Fruit fly (Drosophila melanogaster) Kc167 (cell line): Measurements from ENCODE around the gene CG46468.

Experiments
- Sin3A ChIP-seq: fragments of >200 bp; optimal IDR thresholded peaks from 2 replicates; lab custom pipeline; 2018; ENCODE audit warnings: missing external identifiers
- psq ChIP-seq: fragments of >200 bp; optimal IDR thresholded peaks from 2 replicates; lab custom pipeline; 2017; ENCODE audit warnings: missing external identifiers

DNA sequence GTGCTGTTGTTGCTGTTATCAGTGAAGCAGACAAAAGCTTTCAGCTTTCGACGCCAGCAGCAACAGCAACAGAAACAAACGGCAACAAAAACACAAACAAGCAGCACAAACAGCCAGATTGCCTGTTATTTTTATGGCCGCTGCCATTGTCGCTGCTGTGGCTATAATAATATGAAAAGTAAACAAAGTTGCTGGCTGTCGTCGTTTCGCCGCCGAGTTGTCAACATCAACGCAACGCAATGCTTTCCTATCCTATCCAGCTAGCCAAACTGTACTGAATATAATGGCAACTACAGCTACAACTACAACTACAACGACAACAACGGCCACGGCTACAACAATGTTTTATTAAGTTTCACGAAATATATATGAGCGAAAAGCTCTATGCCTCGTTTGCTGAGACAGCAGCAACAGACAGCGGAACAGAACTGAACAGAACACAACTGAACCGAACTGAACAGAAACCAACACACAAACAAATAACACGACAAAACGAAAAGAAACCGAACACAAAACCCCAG lies 5.5 kb upstream of the CG46468 start:
- TF ChIP-seq psq (lab: Kevin White, UChicago) (no peak), Sin3A (lab: Kevin White, UChicago) (no peak)
